Fruit fly (Drosophila melanogaster): ENCODE results near the gene GatA.

The GatA gene

DNA sequence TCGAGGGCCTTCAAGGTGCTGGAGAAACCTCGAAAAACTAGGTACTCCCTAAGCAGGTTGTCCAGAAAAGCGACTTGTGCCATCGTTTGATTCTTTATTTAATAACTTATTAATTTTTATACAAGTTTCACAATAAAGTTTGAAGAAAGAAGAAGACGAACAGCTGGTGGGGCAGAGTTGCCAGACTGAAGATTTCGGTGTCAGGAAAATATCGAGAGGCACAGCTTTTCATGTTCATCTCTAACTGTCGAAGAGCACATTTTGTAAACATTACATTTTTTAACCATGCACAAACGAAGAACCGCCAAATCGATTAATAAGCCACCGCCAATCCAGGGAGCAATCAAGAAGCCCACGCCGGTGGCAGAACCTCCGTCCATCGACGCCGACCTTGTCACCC, 4.8 kb downstream of the GatA start, which contains the start of the genes CG6005 and CG14286 (continued):
- TF ChIP-seq ash1 (GFP tag; optimal IDR thresholded peaks at IDR 0.05) (no peak), CG34224 (GFP tag; IDR thresholded peaks at IDR 0.05; ENCODE audit: partially characterized antibody) (peak; percentile 82), CG18262 (tag; optimal IDR thresholded peaks at IDR 0.05) (peak; percentile 14), Hey (tag; optimal IDR thresholded peaks at IDR 0.05) (no peak), CG18619 (GFP tag; optimal IDR thresholded peaks at IDR 0.05) (peak; percentile 45), CG6175 (GFP tag; IDR thresholded peaks at IDR 0.05) (peak; percentile 64; the same call in 2 of the 3 replicates), dm (GFP tag; optimal IDR thresholded peaks at IDR 0.05) (peak; percentile 82), ewg (GFP tag; optimal IDR thresholded peaks at IDR 0.05) (peak; percentile 26), Abd-B (GFP tag; optimal IDR thresholded peaks at IDR 0.05) (no peak), CG16813 (GFP tag; IDR thresholded peaks at IDR 0.05; ENCODE audit: partially characterized antibody) (peak; percentile 76), CG9215 (GFP tag; IDR thresholded peaks at IDR 0.05) (peak; percentile 67), tap (tag; optimal IDR thresholded peaks at IDR 0.05) (no peak), Scr (GFP tag; IDR thresholded peaks at IDR 0.05; ENCODE audit: partially characterized antibody) (peak; percentile 82), CG9609 (GFP tag; optimal IDR thresholded peaks at IDR 0.05) (peak; percentile 61), MESR4 (GFP tag; optimal IDR thresholded peaks at IDR 0.05) (peak; percentile 78), CG1603 (tag; optimal IDR thresholded peaks at IDR 0.05) (peak; percentile 64), CG15696 (tag; optimal IDR thresholded peaks at IDR 0.05) (no peak), CG10543 (GFP tag; optimal IDR thresholded peaks at IDR 0.05) (no peak), wdn (GFP tag; IDR thresholded peaks at IDR 0.05) (0 out of 2 replicates have a peak, but pooled peaks have one; percentile 6), z (GFP tag; IDR thresholded peaks at IDR 0.05) (no peak), Ada2b (GFP tag; IDR thresholded peaks at IDR 0.05) (0 out of 2 replicates have a peak, but pooled peaks have one; percentile 13), ab (GFP tag; optimal IDR thresholded peaks at IDR 0.05) (no peak), Fer1 (GFP tag; optimal IDR thresholded peaks at IDR 0.05) (no peak), grn (GFP tag; optimal IDR thresholded peaks at IDR 0.05) (no peak), pum (GFP tag; optimal IDR thresholded peaks at IDR 0.05) (peak; percentile 55), CG4282 (GFP tag; optimal IDR thresholded peaks at IDR 0.05) (peak; percentile 21), CG13424 (tag; optimal IDR thresholded peaks at IDR 0.05) (peak; percentile 67), stwl (tag; optimal IDR thresholded peaks at IDR 0.05) (peak; percentile 46), CG31441 (GFP tag; IDR thresholded peaks at IDR 0.05) (0 out of 2 replicates have a peak, but pooled peaks have one; percentile 30), CG2875 (GFP tag; optimal IDR thresholded peaks at IDR 0.05) (no peak), phol (tag; optimal IDR thresholded peaks at IDR 0.05) (no peak), Gug (GFP tag; IDR thresholded peaks at IDR 0.05) (peak; percentile 84; the same call in 3 of the 4 replicates), CG10147 (GFP tag; optimal IDR thresholded peaks at IDR 0.05) (no peak), sob (GFP tag; IDR thresholded peaks at IDR 0.05) (peak; percentile 83), zfh2 (GFP tag; optimal IDR thresholded peaks at IDR 0.05) (peak; percentile 63), Hmx (GFP tag; optimal IDR thresholded peaks at IDR 0.05) (no peak), stc (GFP tag; IDR thresholded peaks at IDR 0.05) (0 out of 2 replicates have a peak, but pooled peaks have one; percentile 32), CG15479 (GFP tag; optimal IDR thresholded peaks at IDR 0.05) (no peak), pzg (GFP tag; optimal IDR thresholded peaks at IDR 0.05) (peak; percentile 60), dpn (GFP tag; optimal IDR thresholded peaks at IDR 0.05) (peak; percentile 61 to 81), D (optimal IDR thresholded peaks at IDR 0.05) (no peak), D (GFP tag; optimal IDR thresholded peaks at IDR 0.05) (no peak), CG11504 (tag; optimal IDR thresholded peaks at IDR 0.05) (peak; percentile 46), Bdp1 (GFP tag; optimal IDR thresholded peaks at IDR 0.05) (peak; percentile 37), lmd (GFP tag; IDR thresholded peaks at IDR 0.05) (peak; percentile 58; the same call in 1 of the 2 replicates), CG16815 (GFP tag; optimal IDR thresholded peaks at IDR 0.05) (no peak), zen (tag; optimal IDR thresholded peaks at IDR 0.05) (no peak), CG7963 (GFP tag; IDR thresholded peaks at IDR 0.05; ENCODE audit: partially characterized antibody) (peak; percentile 64; the same call in 1 of the 3 replicates), sr (GFP tag; IDR thresholded peaks at IDR 0.05) (0 out of 3 replicates have a peak, but pooled peaks have one; percentile 18), CG34376 (GFP tag; optimal IDR thresholded peaks at IDR 0.05) (peak; percentile 17)
